Fruit fly (Drosophila melanogaster): ENCODE results near the gene ko.

DNA sequence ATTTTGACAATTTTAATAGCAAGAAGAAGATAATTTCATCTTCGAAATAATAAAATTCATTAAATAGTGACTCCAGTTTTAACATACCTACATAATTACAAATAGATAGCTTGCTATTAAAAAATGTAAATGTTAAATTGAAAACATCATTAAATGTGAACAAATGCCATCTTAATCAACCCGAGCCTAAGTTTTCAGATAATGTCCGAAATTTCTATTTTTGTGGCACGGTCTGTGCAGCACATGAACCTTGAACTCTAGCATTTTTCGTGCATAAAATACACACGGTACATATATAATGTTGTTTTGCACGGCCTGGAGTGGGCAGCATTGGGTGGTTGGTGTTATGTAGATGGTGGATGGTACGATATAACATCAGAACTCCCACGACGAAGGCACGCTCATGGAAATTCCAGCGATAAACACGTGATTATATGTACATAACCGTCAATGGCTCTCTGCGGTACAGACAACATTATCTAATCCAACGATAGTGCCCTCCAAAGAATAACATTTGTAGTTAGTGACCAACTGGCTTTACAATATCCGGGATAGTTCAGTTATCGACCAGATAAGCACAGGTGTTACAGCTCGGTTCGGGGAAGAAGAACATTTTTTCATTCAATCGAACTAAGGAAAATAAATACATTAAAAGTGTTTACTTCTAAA is 80.8 kb downstream of the ko start:
- TF ChIP-seq CTCF (optimal IDR thresholded peaks at IDR 0.05) (no peak), CG8478 (optimal IDR thresholded peaks at IDR 0.05) (no peak)
